Worm (Caenorhabditis elegans) whole organism, young adult: ENCODE results near the gene C40H5.2.

ENCODE experiments used
- gei-17 ChIP-seq: fragments of 200-800 bp; sonication (Bioruptor generic); optimal IDR thresholded peaks from 2 replicates; lab custom pipeline; 2018; ENCODE audit warnings: mild to moderate bottlenecking, missing genetic modification characterization, missing compliant biosample characterization
- him-1 ChIP-seq: sonication (generic microtip); optimal IDR thresholded peaks from 2 replicates; lab custom pipeline; 2016; ENCODE audit warnings: missing genotype, missing genetic modification reagents, missing genetic modification characterization, missing compliant biosample characterization
- nhr-27 ChIP-seq: fragments of 200-800 bp; sonication (Bioruptor generic); optimal IDR thresholded peaks from 2 replicates; lab custom pipeline; 2018; ENCODE audit warnings: mild to moderate bottlenecking, missing genetic modification characterization, moderate library complexity, missing compliant biosample characterization
- sea-2 ChIP-seq: fragments of 200-800 bp; sonication (Bioruptor generic); IDR thresholded peaks from 2 replicates; pipeline ENCODE4 v1.3.6; 2022; ENCODE audit warnings: missing genetic modification characterization, missing compliant biosample characterization

- TF ChIP-seq nhr-27 (tag; lab: Kevin White, UChicago) = no peak
- TF ChIP-seq him-1 (tag; lab: Kevin White, UChicago) = no peak
- TF ChIP-seq gei-17 (GFP tag; lab: Kevin White, UChicago) = no peak
- TF ChIP-seq sea-2 (GFP tag; lab: Robert Waterston, UW) = no peak
Observed at ce11 chrX:11784230-11784629, 38.4 kb downstream of the C40H5.2 start, which contains the start of gene Y102F5A.1.
